Fruit fly (Drosophila melanogaster): ENCODE results near the gene CG13856.

Gene CG13856

DNA sequence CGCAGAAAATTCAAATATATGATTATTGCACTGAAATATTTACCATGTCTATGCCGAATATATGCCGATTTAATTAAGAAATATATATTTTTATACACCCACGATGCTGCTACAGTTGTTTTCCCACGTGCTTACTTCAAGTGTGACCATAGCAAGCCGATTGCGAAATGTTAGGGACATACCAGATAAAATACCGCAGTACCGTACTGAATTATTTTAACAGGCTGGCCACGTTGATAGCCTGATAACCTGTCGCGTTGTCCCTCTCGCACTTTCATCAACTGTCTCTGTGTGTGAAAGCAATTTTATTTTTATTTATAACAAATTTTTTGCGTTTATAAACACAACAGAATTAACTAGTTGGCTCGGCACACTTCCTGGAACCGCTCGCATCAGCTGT, 18.5 kb downstream of the CG13856 start, which contains the start of the genes Nop56 and mats (continued):
- peak in 1 of 2 experiments; percentile 55 for TF ChIP-seq insv (GFP tag; optimal IDR thresholded peaks at IDR 0.05)
- peak; percentile 13; the same call in 1 of the 2 replicates for TF ChIP-seq NFAT (GFP tag; IDR thresholded peaks at IDR 0.05)
- TF ChIP-seq Mrtf (GFP tag; IDR thresholded peaks at IDR 0.05) = no peak
- peak; percentile 65 for TF ChIP-seq nmo (GFP tag; optimal IDR thresholded peaks at IDR 0.05)
- no peak for TF ChIP-seq CG9876 (GFP tag; optimal IDR thresholded peaks at IDR 0.05)
- TF ChIP-seq amos (GFP tag; IDR thresholded peaks at IDR 0.05; ENCODE audit: partially characterized antibody) = peak; percentile 13; the same call in 1 of the 2 replicates
- no peak for TF ChIP-seq CG30403 (GFP tag; optimal IDR thresholded peaks at IDR 0.05)
- peak; percentile 16 for TF ChIP-seq NC2β (GFP tag; optimal IDR thresholded peaks at IDR 0.05)
- TF ChIP-seq Nf-YB (GFP tag; optimal IDR thresholded peaks at IDR 0.05) = peak; percentile 4
- peak; percentile 38; the same call in 1 of the 2 replicates for TF ChIP-seq hbn (GFP tag; IDR thresholded peaks at IDR 0.05; ENCODE audit: partially characterized antibody)
- peak; percentile 45 for TF ChIP-seq Lhr (GFP tag; optimal IDR thresholded peaks at IDR 0.05)
- TF ChIP-seq scrt (GFP tag; optimal IDR thresholded peaks at IDR 0.05) = peak; percentile 26
- no peak for TF ChIP-seq lola (GFP tag; optimal IDR thresholded peaks at IDR 0.05)
- no peak for TF ChIP-seq CG9437 (GFP tag; optimal IDR thresholded peaks at IDR 0.05)
- peak; percentile 45 for TF ChIP-seq CG2712 (tag; optimal IDR thresholded peaks at IDR 0.05)
- TF ChIP-seq oc (tag; optimal IDR thresholded peaks at IDR 0.05) = no peak
- peak; percentile 79 for TF ChIP-seq sd (tag; optimal IDR thresholded peaks at IDR 0.05)
- no peak for TF ChIP-seq CG3407 (GFP tag; optimal IDR thresholded peaks at IDR 0.05)
- TF ChIP-seq Sin3A (optimal IDR thresholded peaks at IDR 0.05) = peak; percentile 41
- TF ChIP-seq Mad (GFP tag; optimal IDR thresholded peaks at IDR 0.05) = peak; percentile 22
- peak; percentile 29 for TF ChIP-seq nerfin-1 (tag; optimal IDR thresholded peaks at IDR 0.05)
- peak; percentile 98 for TF ChIP-seq Max (GFP tag; optimal IDR thresholded peaks at IDR 0.05)
- no peak for TF ChIP-seq CG10147 (GFP tag; optimal IDR thresholded peaks at IDR 0.05)
- TF ChIP-seq vvl (GFP tag; IDR thresholded peaks at IDR 0.05) = peak; percentile 44; the same call in 1 of the 2 replicates
- no peak for TF ChIP-seq lilli (GFP tag; optimal IDR thresholded peaks at IDR 0.05)
- TF ChIP-seq CG6791 (GFP tag; IDR thresholded peaks at IDR 0.05; ENCODE audit: partially characterized antibody) = peak; percentile 55; the same call in 2 of the 3 replicates
- TF ChIP-seq CG4707 (GFP tag; optimal IDR thresholded peaks at IDR 0.05) = no peak
- TF ChIP-seq Pdp1 (GFP tag; optimal IDR thresholded peaks at IDR 0.05) = peak in 1 of 2 experiments; percentile 55
- TF ChIP-seq unc-4 (GFP tag; IDR thresholded peaks at IDR 0.05; ENCODE audit: partially characterized antibody) = 0 out of 2 replicates have a peak, but pooled peaks have one; percentile 38
- TF ChIP-seq CG17912 (GFP tag; optimal IDR thresholded peaks at IDR 0.05) = peak; percentile 44
- peak; percentile 43; the same call in 2 of the 3 replicates for TF ChIP-seq ci (GFP tag; IDR thresholded peaks at IDR 0.05)
- TF ChIP-seq Stat92E (GFP tag; optimal IDR thresholded peaks at IDR 0.05) = peak in 1 of 3 experiments; percentile 78
- TF ChIP-seq CG9797 (GFP tag; optimal IDR thresholded peaks at IDR 0.05) = peak; percentile 97
- peak; percentile 24 for TF ChIP-seq Fer1 (GFP tag; optimal IDR thresholded peaks at IDR 0.05)
- peak; percentile 34 for TF ChIP-seq CG7987 (GFP tag; optimal IDR thresholded peaks at IDR 0.05)
- no peak for TF ChIP-seq Awh (GFP tag; IDR thresholded peaks at IDR 0.05)
- peak; percentile 95 for TF ChIP-seq MESR4 (GFP tag; optimal IDR thresholded peaks at IDR 0.05)
- TF ChIP-seq NfI (GFP tag; optimal IDR thresholded peaks at IDR 0.05) = peak; percentile 21
- TF ChIP-seq Atf6 (GFP tag; IDR thresholded peaks at IDR 0.05) = no peak
- TF ChIP-seq CG7271 (tag; optimal IDR thresholded peaks at IDR 0.05) = no peak
- TF ChIP-seq GATAe (GFP tag; conservative IDR thresholded peaks at IDR 0.05) = peak; percentile 17; the same call in 1 of the 2 replicates
- TF ChIP-seq Dref (GFP tag; IDR thresholded peaks at IDR 0.05) = peak; percentile 37
- TF ChIP-seq Vsx1 (GFP tag; optimal IDR thresholded peaks at IDR 0.05) = no peak
- peak; percentile 63 for TF ChIP-seq cwo (GFP tag; optimal IDR thresholded peaks at IDR 0.05)
- TF ChIP-seq ftz-f1 (GFP tag; optimal IDR thresholded peaks at IDR 0.05) = peak; percentile 45
- TF ChIP-seq CG6654 (GFP tag; optimal IDR thresholded peaks at IDR 0.05) = no peak
- TF ChIP-seq gem (tag; optimal IDR thresholded peaks at IDR 0.05) = no peak
- peak; percentile 43 for TF ChIP-seq CG2116 (GFP tag; optimal IDR thresholded peaks at IDR 0.05)
